Worm (Caenorhabditis elegans) whole organism, young adult: ENCODE results near the gene ilys-6.

Experiments
- ama-1 ChIP-seq, 3 experiments: fragments of 150-350 bp in 1 of 3; sonication (generic microtip) in 2 of 3; optimal IDR thresholded peaks; 2 replicates each; lab custom pipeline; 2014 to 2018; ENCODE audit warnings: missing biosample characterization in 2 of 3, missing genetic modification characterization in 2 of 3, missing genetic modification reagents in 2 of 3
- cebp-2 ChIP-seq: fragments of 200-800 bp; sonication (Bioruptor generic); IDR thresholded peaks from 2 replicates; pipeline ENCODE4 v1.3.6; 2022; ENCODE audit warnings: missing genetic modification characterization, missing compliant biosample characterization
- mel-28 ChIP-seq: sonication (generic microtip); optimal IDR thresholded peaks from 2 replicates; lab custom pipeline; 2016; ENCODE audit warnings: borderline replicate concordance, mild to moderate bottlenecking, missing genetic modification characterization, missing compliant biosample characterization
- sea-2 ChIP-seq: fragments of 200-800 bp; sonication (Bioruptor generic); IDR thresholded peaks from 2 replicates; pipeline ENCODE4 v1.3.6; 2022; ENCODE audit warnings: missing genetic modification characterization, missing compliant biosample characterization
- unc-62 ChIP-seq: fragments of 150-350 bp; optimal IDR thresholded peaks from 2 replicates; lab custom pipeline; 2014; ENCODE audit warnings: missing biosample characterization, missing genetic modification reagents, missing genetic modification characterization
- ztf-3 ChIP-seq: fragments of 200-800 bp; sonication (Bioruptor generic); optimal IDR thresholded peaks from 2 replicates; lab custom pipeline; 2018; ENCODE audit warnings: mild to moderate bottlenecking, missing genetic modification characterization, missing compliant biosample characterization

DNA sequence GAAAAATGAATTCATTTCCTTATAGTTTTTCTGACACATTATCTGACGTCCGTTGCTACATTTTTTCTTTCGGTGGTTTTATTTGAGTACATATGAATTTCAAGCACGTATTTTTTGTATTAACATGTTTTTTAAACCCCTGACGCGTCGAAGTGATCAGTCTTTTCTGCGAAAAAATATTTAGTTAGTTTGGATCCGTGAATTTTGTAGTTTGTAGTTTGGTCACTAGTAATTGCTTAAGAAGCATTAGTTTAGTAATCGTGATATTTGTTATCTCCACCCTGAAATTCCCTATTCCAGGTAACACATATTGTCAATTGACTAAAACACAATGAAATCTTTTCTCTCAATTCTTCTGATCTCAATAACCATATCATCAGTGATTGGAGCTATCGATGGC, 45.3 kb upstream of the ilys-6 start, which contains the start of gene C35B1.7:
- TF ChIP-seq sea-2 (GFP tag; lab: Robert Waterston, UW): no peak
- TF ChIP-seq cebp-2 (GFP tag; lab: Robert Waterston, UW): no peak
- TF ChIP-seq ama-1 (optimal IDR thresholded peaks at IDR 0.05; lab: Kevin White, UChicago): no peak
- no peak for TF ChIP-seq ama-1 (GFP tag; optimal IDR thresholded peaks at IDR 0.05; lab: Kevin White, UChicago)
- no peak for TF ChIP-seq ztf-3
- TF ChIP-seq mel-28 (tag; lab: Kevin White, UChicago): no peak
- no peak for TF ChIP-seq unc-62 (GFP tag; lab: Kevin White, UChicago)
